Worm (Caenorhabditis elegans): ENCODE results near the gene srbc-82.
"Not testable (repeated sequence)": the region's sequence is repeated elsewhere in the genome, so short reads cannot be mapped to it uniquely, and the experiment has no call there.

DNA sequence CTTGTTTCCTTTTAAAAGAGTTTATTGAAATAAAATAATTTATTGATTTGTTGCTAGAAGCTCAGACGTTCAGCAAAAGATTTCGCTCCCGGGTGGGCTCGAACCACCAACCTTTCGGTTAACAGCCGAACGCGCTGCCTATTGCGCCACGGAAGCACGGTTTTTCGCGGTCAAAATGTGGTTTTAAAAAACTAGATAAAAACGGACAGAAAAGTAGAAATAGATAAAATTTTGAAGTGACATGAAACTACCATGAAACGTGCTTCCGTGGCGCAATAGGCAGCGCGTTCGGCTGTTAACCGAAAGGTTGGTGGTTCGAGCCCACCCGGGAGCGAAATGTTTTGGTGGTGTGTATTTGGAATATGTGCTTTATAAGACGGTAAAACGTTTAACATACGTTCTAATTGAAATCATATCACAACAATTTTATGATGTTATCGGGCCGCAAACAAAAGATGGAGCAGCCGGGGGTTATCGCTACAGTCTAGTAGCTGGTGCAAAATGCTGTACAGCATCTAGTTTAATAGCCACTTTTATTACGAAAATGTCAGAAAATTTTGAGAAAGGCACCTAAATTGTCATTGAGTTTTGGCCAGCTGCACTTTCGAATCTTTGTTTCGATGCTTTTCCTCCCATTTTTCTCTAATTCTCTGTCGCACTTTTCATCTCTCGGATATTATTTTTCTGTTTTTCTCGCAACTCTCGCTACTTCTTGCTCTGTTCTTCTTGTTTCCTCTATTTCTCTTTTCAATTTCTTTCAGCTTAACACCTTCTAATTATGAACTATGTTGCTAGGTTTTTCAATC lies 38.1 kb downstream of the srbc-82 start, which contains the start of gene slc-9B.2:
- TF ChIP-seq T22C8.4 (GFP tag; IDR thresholded peaks at IDR 0.05); ztf-23 (GFP tag; IDR thresholded peaks at IDR 0.05); med-1 (GFP tag; optimal IDR thresholded peaks at IDR 0.05; ENCODE audit: insufficient read depth); klf-2 (GFP tag; conservative IDR thresholded peaks at IDR 0.05); ztf-29 (GFP tag; IDR thresholded peaks at IDR 0.05); ref-1 (GFP tag; conservative IDR thresholded peaks at IDR 0.05); flt-1 (GFP tag; IDR thresholded peaks at IDR 0.05): not testable (repeated sequence)
